Worm (Caenorhabditis elegans) whole organism, mixed stage, embryonic: ENCODE data around the gene K05F1.8.

Experiments used
- lin-32 ChIP-seq: fragments of 200-800 bp; sonication (Bioruptor generic); optimal IDR thresholded peaks from 2 replicates; lab custom pipeline; 2018; ENCODE audit warnings: mild to moderate bottlenecking, missing genetic modification characterization, missing compliant biosample characterization
- nhr-12 ChIP-seq: fragments of 150-350 bp; optimal IDR thresholded peaks from 2 replicates; lab custom pipeline; 2014; ENCODE audit warnings: missing biosample characterization, missing genetic modification characterization
- nhr-76 ChIP-seq: sonication (generic microtip); optimal IDR thresholded peaks from 2 replicates; lab custom pipeline; 2017; ENCODE audit warnings: missing biosample characterization, missing genetic modification characterization
- unc-39 ChIP-seq: fragments of 150-350 bp; optimal IDR thresholded peaks from 2 replicates; lab custom pipeline; 2014; ENCODE audit warnings: missing biosample characterization, missing genetic modification characterization

- TF ChIP-seq nhr-12 (tag; lab: Kevin White, UChicago) (no peak), lin-32 (GFP tag; lab: Kevin White, UChicago) (no peak), unc-39 (tag; lab: Kevin White, UChicago) (no peak), nhr-76 (no peak)
Measured at ce11 chrII:5838453-5838852, 39.0 kb upstream of the K05F1.8 start, which contains the start of gene ZK1248.15.
